Worm (Caenorhabditis elegans): ENCODE data around the gene C08G5.7.
A peak's percentile ranks its signal among the peaks of the same experiment; 100 is the strongest.

DNA sequence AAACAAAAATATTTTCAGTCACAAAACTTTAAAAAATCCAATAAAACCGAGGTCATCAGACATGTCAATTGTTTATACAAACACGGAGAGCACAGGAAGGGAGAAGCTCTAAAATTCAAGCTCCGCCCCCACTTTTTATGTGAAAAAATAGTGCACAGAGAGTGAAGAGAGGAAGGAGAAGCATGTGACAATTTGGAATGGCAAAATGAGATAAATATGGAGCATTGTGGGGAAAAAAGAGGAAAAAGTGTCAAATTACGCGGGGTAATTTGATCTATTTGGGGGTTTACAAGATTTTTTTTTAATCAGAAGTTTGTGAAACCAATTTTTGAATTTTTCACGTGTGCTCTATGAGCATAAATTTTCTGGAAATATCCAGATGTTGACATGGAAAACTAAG, 2.2 kb downstream of the C08G5.7 start:
- TF ChIP-seq nhr-76 (tag; optimal IDR thresholded peaks at IDR 0.05) (no peak), lin-13 (GFP tag; optimal IDR thresholded peaks at IDR 0.05) (no peak), aly-2 (tag; optimal IDR thresholded peaks at IDR 0.05) (no peak), pax-3 (tag; optimal IDR thresholded peaks at IDR 0.05) (peak; percentile 7), snpc-4 (tag; optimal IDR thresholded peaks at IDR 0.05) (no peak), lin-39 (tag; optimal IDR thresholded peaks at IDR 0.05) (no peak), mep-1 (tag; optimal IDR thresholded peaks at IDR 0.05) (no peak), nhr-77 (tag; optimal IDR thresholded peaks at IDR 0.05) (no peak), blmp-1 (tag; optimal IDR thresholded peaks at IDR 0.05) (no peak), lin-15B (tag; optimal IDR thresholded peaks at IDR 0.05) (no peak), unc-62 (GFP tag; optimal IDR thresholded peaks at IDR 0.05) (no peak), sup-37 (GFP tag; optimal IDR thresholded peaks at IDR 0.05) (no peak), C16A3.4 (tag; optimal IDR thresholded peaks at IDR 0.05) (no peak)
